Worm (Caenorhabditis elegans): Measurements from ENCODE around the gene srh-217.

DNA sequence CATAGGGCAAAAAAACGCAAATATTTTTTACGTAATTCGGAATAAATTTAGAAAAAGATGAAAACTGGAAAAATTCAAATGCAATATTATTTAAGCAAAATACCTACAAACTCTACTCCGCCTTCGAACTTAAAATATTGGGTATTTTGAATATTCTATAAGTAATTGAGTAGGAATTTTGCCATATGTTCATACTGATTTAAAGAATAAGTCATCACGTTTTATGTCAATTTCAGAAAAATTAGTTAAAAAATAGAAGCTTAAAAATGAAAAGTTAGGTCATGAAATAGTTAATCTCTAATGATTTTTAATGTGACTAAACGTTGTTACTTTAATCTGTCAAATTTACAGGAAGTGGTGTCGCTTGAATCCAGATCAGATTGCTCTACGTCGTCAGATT is 43.9 kb downstream of the srh-217 start, which contains the start of gene F19B2.7:
- TF ChIP-seq nhr-232 (tag; optimal IDR thresholded peaks at IDR 0.05): no peak
- no peak for TF ChIP-seq F13H6.1 (tag; optimal IDR thresholded peaks at IDR 0.05)
- TF ChIP-seq ama-1 (optimal IDR thresholded peaks at IDR 0.05): no peak
- TF ChIP-seq nfya-1 (tag; optimal IDR thresholded peaks at IDR 0.05): no peak
- TF ChIP-seq elt-2 (tag; optimal IDR thresholded peaks at IDR 0.05): no peak
- TF ChIP-seq pqm-1 (tag; optimal IDR thresholded peaks at IDR 0.05): no peak
- TF ChIP-seq fkh-10 (GFP tag; optimal IDR thresholded peaks at IDR 0.05): no peak
- no peak for TF ChIP-seq syd-9 (tag; optimal IDR thresholded peaks at IDR 0.05)
- no peak for TF ChIP-seq hlh-30 (tag; optimal IDR thresholded peaks at IDR 0.05; ENCODE audit: insufficient read depth)
- no peak for TF ChIP-seq pha-4 (tag; optimal IDR thresholded peaks at IDR 0.05)
- TF ChIP-seq dve-1 (tag; optimal IDR thresholded peaks at IDR 0.05): no peak
